Worm (Caenorhabditis elegans) whole organism, L1 larva: ENCODE data around the gene W03B1.9.
A peak's percentile ranks its signal among the peaks of the same experiment; 100 is the strongest.

Experiments
- C34B4.2 ChIP-seq: sonication (generic microtip); optimal IDR thresholded peaks from 2 replicates; lab custom pipeline; 2017; ENCODE audit warnings: mild to moderate bottlenecking, missing genetic modification characterization, missing compliant biosample characterization
- aha-1 ChIP-seq: fragments of 150-350 bp; optimal IDR thresholded peaks from 2 replicates; lab custom pipeline; 2014; ENCODE audit warnings: missing biosample characterization, missing genetic modification characterization
- hlh-17 ChIP-seq: fragments of 200-800 bp; sonication (Bioruptor generic); optimal IDR thresholded peaks from 2 replicates; lab custom pipeline; 2018; ENCODE audit warnings: missing genetic modification characterization, mild to moderate bottlenecking, missing compliant biosample characterization, moderate library complexity, borderline replicate concordance
- lin-13 ChIP-seq: fragments of 150-350 bp; optimal IDR thresholded peaks from 2 replicates; lab custom pipeline; 2014; ENCODE audit warnings: missing biosample characterization, missing genetic modification reagents, missing genetic modification characterization
- lin-14 ChIP-seq: fragments of 200-800 bp; sonication (Bioruptor generic); optimal IDR thresholded peaks from 2 replicates; lab custom pipeline; 2018; ENCODE audit warnings: mild to moderate bottlenecking, missing genetic modification characterization, moderate library complexity, missing compliant biosample characterization
- nhr-76 ChIP-seq: sonication (generic microtip); optimal IDR thresholded peaks from 2 replicates; lab custom pipeline; 2017; ENCODE audit warnings: missing biosample characterization, missing genetic modification characterization
- snu-23 ChIP-seq: sonication (generic microtip); optimal IDR thresholded peaks from 2 replicates; lab custom pipeline; 2016; ENCODE audit warnings: missing genetic modification characterization, missing compliant biosample characterization
- sox-4 ChIP-seq: sonication (generic microtip); optimal IDR thresholded peaks from 2 replicates; lab custom pipeline; 2016; ENCODE audit warnings: missing genetic modification characterization, missing compliant biosample characterization
- swsn-7 ChIP-seq: sonication (generic microtip); optimal IDR thresholded peaks from 2 replicates; lab custom pipeline; 2016; ENCODE audit warnings: missing genetic modification characterization, missing compliant biosample characterization
- unc-62 ChIP-seq: fragments of 150-350 bp; optimal IDR thresholded peaks from 2 replicates; lab custom pipeline; 2014; ENCODE audit warnings: missing biosample characterization, missing genetic modification reagents, missing genetic modification characterization
- ztf-11 ChIP-seq, 2 experiments: sonication (generic microtip); optimal IDR thresholded peaks; 2 replicates each; lab custom pipeline; 2016 to 2017; ENCODE audit warnings: missing genetic modification characterization in 2 of 2, missing biosample characterization in 1 of 2, missing compliant biosample characterization in 1 of 2

DNA sequence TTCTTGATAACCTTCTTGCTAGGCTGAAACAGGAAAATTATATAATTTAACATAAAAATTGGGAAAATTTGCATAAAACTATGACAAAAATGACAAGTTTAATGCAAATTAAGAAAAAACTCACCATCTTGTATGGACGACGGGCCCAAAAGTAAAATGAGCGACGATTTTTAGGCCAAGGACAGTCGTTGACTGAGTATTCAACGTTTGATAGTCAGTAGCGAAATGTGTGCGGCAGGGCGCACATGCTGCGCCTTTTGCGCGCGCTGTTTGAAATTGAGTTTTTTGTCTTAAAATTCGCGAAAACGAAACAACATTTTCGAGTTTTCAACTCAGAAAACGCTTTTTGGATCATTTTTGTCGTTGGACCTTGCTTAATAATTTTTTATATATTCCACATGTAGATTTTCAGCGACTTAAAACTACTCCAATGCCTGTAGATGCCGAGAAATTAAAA is 33.7 kb upstream of the W03B1.9 start, which contains the start of the genes rpl-7A and set-21:
- peak; percentile 77 for TF ChIP-seq sox-4 (tag; lab: Kevin White, UChicago)
- peak; percentile 98 for TF ChIP-seq snu-23 (GFP tag; lab: Kevin White, UChicago)
- no peak for TF ChIP-seq unc-62 (GFP tag; lab: Kevin White, UChicago)
- TF ChIP-seq C34B4.2, result peak; percentile 80
- TF ChIP-seq ztf-11 (tag; optimal IDR thresholded peaks at IDR 0.05; lab: Kevin White, UChicago), result peak in 1 of 2 experiments; percentile 92
- peak; percentile 97 for TF ChIP-seq lin-14
- peak; percentile 78 for TF ChIP-seq lin-13 (GFP tag; lab: Kevin White, UChicago)
- no peak for TF ChIP-seq hlh-17 (GFP tag; lab: Kevin White, UChicago)
- TF ChIP-seq aha-1 (tag; lab: Kevin White, UChicago), result no peak
- TF ChIP-seq nhr-76, result no peak
- TF ChIP-seq swsn-7 (tag; lab: Kevin White, UChicago), result peak; percentile 95
